Fruit fly (Drosophila melanogaster) whole organism, embryonic: Measurements from ENCODE around the gene CG31792.

Experiments
- Bgb ChIP-seq: fragments of 200-800 bp; sonication (Bioruptor generic); IDR thresholded peaks from 2 replicates; pipeline ENCODE4 v1.3.6; 2022; ENCODE audit warnings: missing biosample characterization, missing genetic modification characterization; ENCODE audit not compliant: partially characterized antibody
- CG10267 ChIP-seq: fragments of 200-800 bp; sonication (Bioruptor generic); optimal IDR thresholded peaks from 2 replicates; lab custom pipeline; 2018; ENCODE audit warnings: missing biosample characterization, mild to moderate bottlenecking, missing genetic modification characterization, moderate library complexity
- CG11093 ChIP-seq: fragments of 200-800 bp; sonication (Bioruptor generic); IDR thresholded peaks from 3 replicates; pipeline ENCODE4 v1.3.6; 2022; ENCODE audit warnings: missing biosample characterization, missing genetic modification characterization
- CG14965 ChIP-seq: fragments of 200-800 bp; sonication (Bioruptor generic); optimal IDR thresholded peaks from 2 replicates; lab custom pipeline; 2016; ENCODE audit warnings: missing biosample characterization, missing genetic modification characterization, borderline replicate concordance
- CG18262 ChIP-seq: fragments of 200-800 bp; optimal IDR thresholded peaks from 3 replicates; lab custom pipeline; 2019; ENCODE audit warnings: missing biosample characterization, mild to moderate bottlenecking, missing genetic modification characterization, moderate library complexity
- CG18619 ChIP-seq: fragments of 200-800 bp; sonication (Bioruptor generic); optimal IDR thresholded peaks from 3 replicates; lab custom pipeline; 2017; ENCODE audit warnings: missing biosample characterization, mild to moderate bottlenecking, missing genetic modification characterization
- CG18764 ChIP-seq: fragments of 200-800 bp; sonication (Bioruptor generic); optimal IDR thresholded peaks from 3 replicates; lab custom pipeline; 2016; ENCODE audit warnings: missing biosample characterization, missing genetic modification characterization
- CG2712 ChIP-seq: fragments of 200-800 bp; optimal IDR thresholded peaks from 3 replicates; lab custom pipeline; 2019; ENCODE audit warnings: missing biosample characterization, mild to moderate bottlenecking, missing genetic modification characterization, moderate library complexity
- CG31388 ChIP-seq: fragments of 200-800 bp; sonication (Bioruptor generic); optimal IDR thresholded peaks from 2 replicates; lab custom pipeline; 2016; ENCODE audit warnings: missing biosample characterization, missing genetic modification characterization
- CG34376 ChIP-seq: fragments of 200-800 bp; sonication (Bioruptor generic); optimal IDR thresholded peaks from 2 replicates; lab custom pipeline; 2018; ENCODE audit warnings: missing biosample characterization, mild to moderate bottlenecking, missing genetic modification characterization
- CG3838 ChIP-seq: fragments of 200-800 bp; sonication (Bioruptor generic); optimal IDR thresholded peaks from 3 replicates; lab custom pipeline; 2016; ENCODE audit warnings: missing biosample characterization, missing genetic modification characterization
- CG6683 ChIP-seq: fragments of 200-800 bp; sonication (Bioruptor generic); optimal IDR thresholded peaks from 2 replicates; lab custom pipeline; 2017; ENCODE audit warnings: missing biosample characterization, mild to moderate bottlenecking, missing genetic modification characterization, missing genetic modification reagents
- CG7372 ChIP-seq: fragments of 200-800 bp; sonication (Bioruptor generic); IDR thresholded peaks from 2 replicates; pipeline ENCODE4 v1.3.6; 2022; ENCODE audit warnings: missing biosample characterization, missing genetic modification characterization
- CG8089 ChIP-seq: fragments of 200-800 bp; sonication (Bioruptor generic); optimal IDR thresholded peaks from 3 replicates; lab custom pipeline; 2016; ENCODE audit warnings: missing biosample characterization, missing genetic modification characterization
- CG8359 ChIP-seq: fragments of 200-800 bp; sonication (Bioruptor generic); optimal IDR thresholded peaks from 2 replicates; lab custom pipeline; 2017; ENCODE audit warnings: missing biosample characterization, mild to moderate bottlenecking, missing genetic modification characterization, borderline replicate concordance
- CG8924 ChIP-seq: fragments of 200-800 bp; optimal IDR thresholded peaks from 3 replicates; lab custom pipeline; 2019; ENCODE audit warnings: missing biosample characterization, mild to moderate bottlenecking, missing genetic modification characterization, moderate library complexity
- Dbx ChIP-seq: fragments of 200-800 bp; sonication (Bioruptor generic); IDR thresholded peaks from 3 replicates; pipeline ENCODE4 v1.3.6; 2022; ENCODE audit warnings: missing biosample characterization, missing genetic modification characterization
- Dref ChIP-seq: fragments of 200-800 bp; sonication (Bioruptor generic); IDR thresholded peaks from 2 replicates; pipeline ENCODE4 v1.3.6; 2022; ENCODE audit warnings: missing biosample characterization, missing genetic modification characterization
- Fer1 ChIP-seq: fragments of 200-800 bp; sonication (Bioruptor generic); optimal IDR thresholded peaks from 2 replicates; lab custom pipeline; 2017; ENCODE audit warnings: missing biosample characterization, mild to moderate bottlenecking, missing genetic modification characterization
- Fer3 ChIP-seq: fragments of 200-800 bp; sonication (Bioruptor generic); optimal IDR thresholded peaks from 2 replicates; lab custom pipeline; 2018; ENCODE audit warnings: missing biosample characterization, mild to moderate bottlenecking, missing genetic modification characterization, moderate library complexity
- HLH4C ChIP-seq: fragments of 200-800 bp; sonication (Bioruptor generic); IDR thresholded peaks from 3 replicates; pipeline ENCODE4 v1.3.6; 2022; ENCODE audit warnings: missing biosample characterization, missing genetic modification characterization; ENCODE audit not compliant: partially characterized antibody
- Hand ChIP-seq: fragments of 200-800 bp; sonication (Bioruptor generic); optimal IDR thresholded peaks from 2 replicates; lab custom pipeline; 2017; ENCODE audit warnings: mild to moderate bottlenecking, missing biosample characterization, missing genetic modification reagents, missing genetic modification characterization
- Max ChIP-seq: fragments of 200-800 bp; sonication (Bioruptor generic); optimal IDR thresholded peaks from 2 replicates; lab custom pipeline; 2016; ENCODE audit warnings: missing biosample characterization, mild to moderate bottlenecking, missing genetic modification characterization
- NfI ChIP-seq: fragments of 200-800 bp; sonication (Bioruptor generic); optimal IDR thresholded peaks from 3 replicates; lab custom pipeline; 2018; ENCODE audit warnings: missing biosample characterization, mild to moderate bottlenecking, missing genetic modification characterization, moderate library complexity
- Optix ChIP-seq: fragments of 200-800 bp; sonication (Bioruptor generic); IDR thresholded peaks from 3 replicates; pipeline ENCODE4 v1.3.6; 2022; ENCODE audit warnings: missing biosample characterization, missing genetic modification characterization
- Pdp1 ChIP-seq, 2 experiments: fragments of 200-800 bp; sonication (Bioruptor generic); optimal IDR thresholded peaks; 3 replicates each; lab custom pipeline; 2016; ENCODE audit warnings: missing biosample characterization in 2 of 2, missing genetic modification characterization in 2 of 2, mild to moderate bottlenecking in 1 of 2, moderate library complexity in 1 of 2
- Sox102F ChIP-seq: fragments of 200-800 bp; sonication (Bioruptor generic); optimal IDR thresholded peaks from 2 replicates; lab custom pipeline; 2018; ENCODE audit warnings: missing biosample characterization, mild to moderate bottlenecking, missing genetic modification characterization, moderate library complexity
- Sry-β ChIP-seq: fragments of 200-800 bp; sonication (Bioruptor generic); optimal IDR thresholded peaks from 2 replicates; lab custom pipeline; 2018; ENCODE audit warnings: missing biosample characterization, mild to moderate bottlenecking, missing genetic modification characterization, moderate library complexity
- Xbp1 ChIP-seq: fragments of 200-800 bp; sonication (Bioruptor generic); optimal IDR thresholded peaks from 3 replicates; lab custom pipeline; 2016; ENCODE audit warnings: missing biosample characterization, mild to moderate bottlenecking, missing genetic modification characterization
- YL-1 ChIP-seq: fragments of 200-800 bp; sonication (Bioruptor generic); optimal IDR thresholded peaks from 3 replicates; lab custom pipeline; 2017; ENCODE audit warnings: missing biosample characterization, mild to moderate bottlenecking, missing genetic modification characterization
- bbx ChIP-seq: fragments of 200-800 bp; sonication (Bioruptor generic); IDR thresholded peaks from 2 replicates; pipeline ENCODE4 v1.3.6; 2022; ENCODE audit warnings: missing biosample characterization, missing genetic modification characterization; ENCODE audit not compliant: partially characterized antibody
- bcd ChIP-seq: fragments of 200-800 bp; sonication (Bioruptor generic); optimal IDR thresholded peaks from 2 replicates; lab custom pipeline; 2017; ENCODE audit warnings: missing biosample characterization, mild to moderate bottlenecking, missing genetic modification characterization
- crol ChIP-seq: fragments of 200-800 bp; sonication (Bioruptor generic); IDR thresholded peaks from 2 replicates; pipeline ENCODE4 v1.3.6; 2022; ENCODE audit warnings: missing biosample characterization, missing genetic modification characterization
- dati ChIP-seq: fragments of 200-800 bp; sonication (Bioruptor generic); IDR thresholded peaks from 2 replicates; pipeline ENCODE4 v1.3.6; 2022; ENCODE audit warnings: missing biosample characterization, missing genetic modification characterization
- emc ChIP-seq: fragments of 200-800 bp; sonication (Bioruptor generic); optimal IDR thresholded peaks from 2 replicates; lab custom pipeline; 2016; ENCODE audit warnings: missing biosample characterization, missing genetic modification characterization
- ftz-f1 ChIP-seq: fragments of 200-800 bp; sonication (Bioruptor generic); optimal IDR thresholded peaks from 2 replicates; lab custom pipeline; 2016; ENCODE audit warnings: missing biosample characterization, missing genetic modification characterization
- gsb ChIP-seq: fragments of 200-800 bp; sonication (Bioruptor generic); IDR thresholded peaks from 2 replicates; pipeline ENCODE4 v1.3.6; 2022; ENCODE audit warnings: missing biosample characterization, missing genetic modification characterization
- hth ChIP-seq: fragments of >200 bp; optimal IDR thresholded peaks from 2 replicates; lab custom pipeline; 2017; ENCODE audit warnings: inconsistent platforms
- inv ChIP-seq: fragments of 200-800 bp; sonication (Bioruptor generic); IDR thresholded peaks from 2 replicates; pipeline ENCODE4 v1.3.6; 2022; ENCODE audit warnings: missing biosample characterization, missing genetic modification characterization; ENCODE audit not compliant: partially characterized antibody
- knrl ChIP-seq: fragments of 200-800 bp; sonication (Bioruptor generic); IDR thresholded peaks from 3 replicates; pipeline ENCODE4 v1.3.6; 2022; ENCODE audit warnings: missing biosample characterization, missing genetic modification characterization; ENCODE audit not compliant: partially characterized antibody
- nmo ChIP-seq: fragments of 200-800 bp; sonication (Bioruptor generic); optimal IDR thresholded peaks from 2 replicates; lab custom pipeline; 2018; ENCODE audit warnings: missing biosample characterization, mild to moderate bottlenecking, missing genetic modification characterization, moderate library complexity
- pb ChIP-seq: fragments of 200-800 bp; sonication (Bioruptor generic); optimal IDR thresholded peaks from 3 replicates; lab custom pipeline; 2016; ENCODE audit warnings: missing biosample characterization, missing genetic modification characterization
- pfk ChIP-seq: fragments of 200-800 bp; sonication (Bioruptor generic); optimal IDR thresholded peaks from 2 replicates; lab custom pipeline; 2018; ENCODE audit warnings: missing biosample characterization, mild to moderate bottlenecking, missing genetic modification characterization, moderate library complexity
- schlank ChIP-seq: fragments of 200-800 bp; sonication (Bioruptor generic); optimal IDR thresholded peaks from 2 replicates; lab custom pipeline; 2018; ENCODE audit warnings: missing biosample characterization, mild to moderate bottlenecking, missing genetic modification characterization
- tap ChIP-seq: fragments of 200-800 bp; optimal IDR thresholded peaks from 3 replicates; lab custom pipeline; 2019; ENCODE audit warnings: missing biosample characterization, mild to moderate bottlenecking, missing genetic modification characterization, moderate library complexity
- wek ChIP-seq: fragments of 200-800 bp; sonication (Bioruptor generic); optimal IDR thresholded peaks from 3 replicates; lab custom pipeline; 2018; ENCODE audit warnings: missing biosample characterization, mild to moderate bottlenecking, missing genetic modification characterization, moderate library complexity
- zen2 ChIP-seq: fragments of 200-800 bp; sonication (Bioruptor generic); IDR thresholded peaks from 3 replicates; pipeline ENCODE4 v1.3.6; 2022; ENCODE audit warnings: missing biosample characterization, missing genetic modification characterization; ENCODE audit not compliant: partially characterized antibody
- zf30C ChIP-seq: fragments of 200-800 bp; sonication (Bioruptor generic); optimal IDR thresholded peaks from 3 replicates; lab custom pipeline; 2018; ENCODE audit warnings: missing biosample characterization, mild to moderate bottlenecking, missing genetic modification characterization

CG31792 gene

dm6 chr2L:19051534-19052100 is 54.4 kb downstream of the CG31792 start, which contains the start of gene Rpn3 (continued):
- TF ChIP-seq CG8359 (no peak), CG14965 (no peak), HLH4C (GFP tag; lab: Robert Waterston, UW) (peak; percentile 72), Fer1 (GFP tag; lab: Kevin White, UChicago) (peak; percentile 75), zen2 (peak; percentile 42; the same call in 1 of the 3 replicates), gsb (peak; percentile 55; the same call in 1 of the 2 replicates), wek (GFP tag; lab: Kevin White, UChicago) (peak; percentile 56), emc (GFP tag; lab: Kevin White, UChicago) (no peak), YL-1 (GFP tag; lab: Kevin White, UChicago) (peak; percentile 71), bbx (GFP tag; lab: Robert Waterston, UW) (peak; percentile 54; the same call in 1 of the 2 replicates), Hand (GFP tag; lab: Kevin White, UChicago) (peak; percentile 15), CG18262 (tag; lab: Kevin White, UChicago) (peak; percentile 85), CG8924 (tag; lab: Kevin White, UChicago) (peak; percentile 82), CG18619 (GFP tag; lab: Kevin White, UChicago) (peak; percentile 61), schlank (peak; percentile 31), Sry-β (GFP tag; lab: Kevin White, UChicago) (peak; percentile 29), hth (lab: Kevin White, UChicago) (no peak), Dref (GFP tag; lab: Robert Waterston, UW) (peak; percentile 63), pfk (GFP tag; lab: Kevin White, UChicago) (no peak), CG2712 (tag; lab: Kevin White, UChicago) (peak; percentile 89), Optix (no peak), ftz-f1 (GFP tag; lab: Kevin White, UChicago) (no peak), Dbx (GFP tag; lab: Robert Waterston, UW) (peak; percentile 88), inv (GFP tag; lab: Robert Waterston, UW) (peak; percentile 49), tap (tag; lab: Kevin White, UChicago) (peak; percentile 74), bcd (peak; percentile 74), CG6683 (peak; percentile 27), crol (GFP tag; lab: Robert Waterston, UW) (0 out of 2 replicates have a peak, but pooled peaks have one; percentile 30), Fer3 (tag; lab: Kevin White, UChicago) (peak; percentile 79), CG31388 (GFP tag; lab: Kevin White, UChicago) (peak; percentile 65), Max (GFP tag; lab: Kevin White, UChicago) (peak; percentile 89), Pdp1 (GFP tag; optimal IDR thresholded peaks at IDR 0.05; lab: Kevin White, UChicago) (peak; percentile 76 to 88), CG3838 (peak; percentile 73), zf30C (GFP tag; lab: Kevin White, UChicago) (peak; percentile 96), CG11093 (peak; percentile 68; the same call in 2 of the 3 replicates), CG10267 (peak; percentile 92), Bgb (GFP tag; lab: Robert Waterston, UW) (peak; percentile 40; the same call in 1 of the 2 replicates), CG8089 (GFP tag; lab: Kevin White, UChicago) (peak; percentile 73), pb (GFP tag; lab: Kevin White, UChicago) (peak; percentile 22), CG34376 (GFP tag; lab: Kevin White, UChicago) (peak; percentile 9), knrl (peak; percentile 65), Xbp1 (peak; percentile 84), NfI (GFP tag; lab: Kevin White, UChicago) (peak; percentile 79), dati (GFP tag; lab: Robert Waterston, UW) (peak; percentile 65), CG18764 (peak; percentile 82), CG7372 (GFP tag; lab: Robert Waterston, UW) (peak; percentile 53; the same call in 1 of the 2 replicates), nmo (peak; percentile 87), Sox102F (GFP tag; lab: Kevin White, UChicago) (peak; percentile 91)
